Worm (Caenorhabditis elegans): ENCODE measurements around the gene srv-32.
A peak's percentile ranks its signal among the peaks of the same experiment; 100 is the strongest.

The srv-32 gene

DNA sequence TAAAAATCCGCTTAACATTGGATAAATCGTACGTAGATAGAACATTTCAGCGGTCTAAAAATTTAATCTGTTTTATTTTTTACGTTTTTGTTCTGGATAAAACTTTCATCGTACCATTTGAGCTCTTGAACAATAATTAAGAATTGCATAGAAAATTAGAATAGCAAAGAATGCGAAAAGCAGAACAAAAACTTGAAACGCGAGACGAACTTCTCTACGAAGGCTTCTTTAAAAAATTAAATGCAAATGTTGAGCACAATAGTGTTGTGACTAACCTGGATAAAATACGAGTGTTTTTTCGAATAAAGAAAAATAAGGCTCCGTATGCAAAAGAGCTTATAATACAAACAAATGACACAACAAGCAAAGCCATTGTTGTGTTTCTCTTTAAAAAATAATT, 17.5 kb upstream of the srv-32 start:
- TF ChIP-seq irx-1 (tag; optimal IDR thresholded peaks at IDR 0.05) (no peak), unc-62 (GFP tag; optimal IDR thresholded peaks at IDR 0.05) (no peak), mep-1 (tag; optimal IDR thresholded peaks at IDR 0.05) (no peak), elt-3 (tag; optimal IDR thresholded peaks at IDR 0.05) (no peak), tbx-2 (tag; optimal IDR thresholded peaks at IDR 0.05) (no peak), C04F5.9 (tag; optimal IDR thresholded peaks at IDR 0.05) (no peak), xbp-1 (tag; optimal IDR thresholded peaks at IDR 0.05) (no peak), lin-14 (GFP tag; optimal IDR thresholded peaks at IDR 0.05) (no peak), Y116A8C.19 (tag; optimal IDR thresholded peaks at IDR 0.05; ENCODE audit: borderline replicate concordance) (no peak), hlh-17 (GFP tag; optimal IDR thresholded peaks at IDR 0.05; ENCODE audit: borderline replicate concordance) (no peak), pag-3 (tag; optimal IDR thresholded peaks at IDR 0.05; ENCODE audit: borderline replicate concordance, insufficient read depth) (no peak), mef-2 (tag; optimal IDR thresholded peaks at IDR 0.05) (no peak), nhr-237 (tag; optimal IDR thresholded peaks at IDR 0.05) (no peak), sox-4 (tag; optimal IDR thresholded peaks at IDR 0.05) (no peak), unc-86 (tag; optimal IDR thresholded peaks at IDR 0.05) (no peak), skn-1 (tag; optimal IDR thresholded peaks at IDR 0.05) (no peak), tlp-1 (tag; optimal IDR thresholded peaks at IDR 0.05) (no peak)

- TF ChIP-seq efl-3 (GFP tag; optimal IDR thresholded peaks at IDR 0.05), result no peak
- peak; percentile 16 for TF ChIP-seq fkh-8 (tag; optimal IDR thresholded peaks at IDR 0.05)
- no peak for TF ChIP-seq sup-37 (GFP tag; optimal IDR thresholded peaks at IDR 0.05)
- no peak for TF ChIP-seq fos-1 (tag; optimal IDR thresholded peaks at IDR 0.05)
Observed at ce11 chrIV:6298253-6298652, 16.2 kb upstream of the srv-32 start, which contains the start of gene srv-27. srv-27 (minus strand) TSS chrIV:6298353.

DNA sequence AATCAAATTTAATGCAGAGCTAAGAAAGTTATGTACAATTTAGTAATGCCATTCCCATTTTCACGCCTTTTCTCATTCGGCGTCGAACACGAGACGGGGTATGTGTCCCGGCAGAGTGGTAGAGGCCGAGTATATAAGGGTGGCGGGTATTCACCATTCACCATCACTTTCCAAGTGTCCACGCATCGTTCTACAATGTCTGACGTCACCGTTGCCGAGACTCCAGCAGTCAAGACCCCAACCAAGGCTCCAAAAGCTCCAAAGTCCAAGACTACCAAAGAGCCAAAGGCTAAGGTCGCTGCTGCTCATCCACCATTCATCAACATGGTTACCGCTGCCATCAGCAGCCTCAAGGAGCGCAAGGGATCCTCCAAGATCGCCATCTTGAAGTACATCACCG, 12.0 kb upstream of the srv-32 start, which contains the start of gene hil-2:
Gene hil-2 (plus strand): TSS at position 160 of the 400 bp plus-strand sequence.
- TF ChIP-seq nhr-76 (tag; optimal IDR thresholded peaks at IDR 0.05), result no peak
- TF ChIP-seq zip-4 (GFP tag; optimal IDR thresholded peaks at IDR 0.05), result no peak
- no peak for TF ChIP-seq unc-98 (GFP tag; IDR thresholded peaks at IDR 0.05)
- no peak for TF ChIP-seq tlp-1 (tag; optimal IDR thresholded peaks at IDR 0.05)
- TF ChIP-seq xbp-1 (tag; optimal IDR thresholded peaks at IDR 0.05), result no peak
- no peak for TF ChIP-seq lin-13 (GFP tag; optimal IDR thresholded peaks at IDR 0.05)
- TF ChIP-seq C04F5.9 (tag; optimal IDR thresholded peaks at IDR 0.05), result no peak
- no peak for TF ChIP-seq Y116A8C.19 (tag; optimal IDR thresholded peaks at IDR 0.05; ENCODE audit: borderline replicate concordance)
- peak in 1 of 3 experiments; percentile 13 for TF ChIP-seq dpl-1 (GFP tag; optimal IDR thresholded peaks at IDR 0.05)
- no peak for TF ChIP-seq vab-15 (tag; optimal IDR thresholded peaks at IDR 0.05)
- TF ChIP-seq alr-1 (tag; optimal IDR thresholded peaks at IDR 0.05; ENCODE audit: borderline replicate concordance), result no peak
- TF ChIP-seq grh-1 (GFP tag; IDR thresholded peaks at IDR 0.05), result 0 out of 2 replicates have a peak, but pooled peaks have one; percentile 31
- TF ChIP-seq nhr-28 (tag; optimal IDR thresholded peaks at IDR 0.05), result no peak
- TF ChIP-seq swsn-7 (tag; optimal IDR thresholded peaks at IDR 0.05), result peak; percentile 40
- no peak for TF ChIP-seq nhr-84 (tag; optimal IDR thresholded peaks at IDR 0.05)
- no peak for TF ChIP-seq egl-27 (tag; optimal IDR thresholded peaks at IDR 0.05)
- no peak for TF ChIP-seq hlh-17 (GFP tag; optimal IDR thresholded peaks at IDR 0.05; ENCODE audit: borderline replicate concordance)
- no peak for TF ChIP-seq nhr-12 (tag; optimal IDR thresholded peaks at IDR 0.05)
- TF ChIP-seq egl-13 (tag; optimal IDR thresholded peaks at IDR 0.05), result no peak
- TF ChIP-seq mef-2 (tag; optimal IDR thresholded peaks at IDR 0.05), result no peak
- no peak for TF ChIP-seq tbx-2 (tag; optimal IDR thresholded peaks at IDR 0.05)
- no peak for TF ChIP-seq lin-39 (tag; optimal IDR thresholded peaks at IDR 0.05)
- no peak for TF ChIP-seq nhr-11 (tag; optimal IDR thresholded peaks at IDR 0.05)
- no peak for TF ChIP-seq sptf-1 (tag; optimal IDR thresholded peaks at IDR 0.05)
- no peak for TF ChIP-seq ces-1 (GFP tag; optimal IDR thresholded peaks at IDR 0.05)
- TF ChIP-seq isw-1 (GFP tag; IDR thresholded peaks at IDR 0.05), result no peak
- TF ChIP-seq unc-62 (GFP tag; optimal IDR thresholded peaks at IDR 0.05), result no peak
- peak in 1 of 2 experiments; percentile 23 for TF ChIP-seq efl-1 (optimal IDR thresholded peaks at IDR 0.05)
- TF ChIP-seq efl-1 (GFP tag; optimal IDR thresholded peaks at IDR 0.05 in 1 of 2), result no peak
- TF ChIP-seq ztf-4 (tag; optimal IDR thresholded peaks at IDR 0.05), result no peak
- peak; percentile 23 for TF ChIP-seq unc-86 (tag; optimal IDR thresholded peaks at IDR 0.05)
- no peak for TF ChIP-seq ets-5 (GFP tag; IDR thresholded peaks at IDR 0.05)
- TF ChIP-seq blmp-1 (tag; optimal IDR thresholded peaks at IDR 0.05), result no peak
- no peak for TF ChIP-seq fos-1 (tag; optimal IDR thresholded peaks at IDR 0.05)
- peak in 1 of 2 experiments; percentile 4 for TF ChIP-seq ztf-11 (tag; optimal IDR thresholded peaks at IDR 0.05)
- no peak for TF ChIP-seq unc-130 (tag; optimal IDR thresholded peaks at IDR 0.05)
- TF ChIP-seq nhr-47 (tag; optimal IDR thresholded peaks at IDR 0.05), result peak; percentile 23
- TF ChIP-seq elt-3 (tag; optimal IDR thresholded peaks at IDR 0.05), result no peak
- no peak for TF ChIP-seq lin-15B (tag; optimal IDR thresholded peaks at IDR 0.05)
